Worm (Caenorhabditis elegans) whole organism, L4 larva: ENCODE measurements around the gene spp-27.

Experiments used
- D1046.2 ChIP-seq: fragments of 200-800 bp; sonication (Bioruptor generic); IDR thresholded peaks from 2 replicates; pipeline ENCODE4 v1.3.6; 2022; ENCODE audit warnings: missing genetic modification characterization, missing compliant biosample characterization
- F37D6.2 ChIP-seq: sonication (generic microtip); optimal IDR thresholded peaks from 2 replicates; lab custom pipeline; 2016; ENCODE audit warnings: mild to moderate bottlenecking, missing genetic modification characterization, missing compliant biosample characterization
- R02D3.7 ChIP-seq: fragments of 150-350 bp; sonication (generic microtip); optimal IDR thresholded peaks from 3 replicates; lab custom pipeline; 2014; ENCODE audit warnings: missing biosample characterization, missing genetic modification characterization
- Y5F2A.4 ChIP-seq: fragments of 200-800 bp; sonication (Bioruptor generic); optimal IDR thresholded peaks from 2 replicates; lab custom pipeline; 2018; ENCODE audit warnings: mild to moderate bottlenecking, missing genetic modification characterization, missing compliant biosample characterization
- aha-1 ChIP-seq: fragments of 150-350 bp; peaks from one replicate; lab custom pipeline; 2014; ENCODE audit warnings: missing biosample characterization, missing genetic modification characterization
- daf-16 ChIP-seq, 3 experiments: sonication (generic microtip); optimal IDR thresholded peaks; 2 replicates each; lab custom pipeline; 2016 to 2017; ENCODE audit warnings: missing genetic modification characterization in 3 of 3, missing genetic modification reagents in 3 of 3, mild to moderate bottlenecking in 2 of 3, missing compliant biosample characterization in 2 of 3, missing biosample characterization in 1 of 3, moderate library complexity in 1 of 3
- daf-8 ChIP-seq: fragments of 200-800 bp; sonication (Bioruptor generic); IDR thresholded peaks from 2 replicates; pipeline ENCODE4 v1.3.6; 2022; ENCODE audit warnings: missing genetic modification characterization, missing compliant biosample characterization
- dmd-6 ChIP-seq: fragments of 200-800 bp; sonication (Bioruptor generic); IDR thresholded peaks from 2 replicates; pipeline ENCODE4 v1.3.6; 2022; ENCODE audit warnings: missing genetic modification reagents, missing genetic modification characterization, missing compliant biosample characterization
- dve-1 ChIP-seq: sonication (generic microtip); optimal IDR thresholded peaks from 2 replicates; lab custom pipeline; 2017; ENCODE audit warnings: antibody characterized with exemption, mild to moderate bottlenecking, missing genetic modification characterization, missing compliant biosample characterization; ENCODE audit not compliant: insufficient read depth
- egl-43 ChIP-seq: fragments of 200-800 bp; sonication (Bioruptor generic); IDR thresholded peaks from 2 replicates; pipeline ENCODE4 v1.3.6; 2022; ENCODE audit warnings: missing genetic modification reagents, missing genetic modification characterization, missing compliant biosample characterization
- gei-8 ChIP-seq: fragments of 200-800 bp; sonication (Bioruptor generic); optimal IDR thresholded peaks from 2 replicates; lab custom pipeline; 2018; ENCODE audit warnings: mild to moderate bottlenecking, missing genetic modification characterization, missing compliant biosample characterization
- hlh-11 ChIP-seq: fragments of 200-800 bp; sonication (Bioruptor generic); optimal IDR thresholded peaks from 2 replicates; lab custom pipeline; 2018; ENCODE audit warnings: mild to moderate bottlenecking, missing genetic modification characterization, missing compliant biosample characterization
- hlh-30 ChIP-seq: sonication (generic microtip); optimal IDR thresholded peaks from 2 replicates; lab custom pipeline; 2017; ENCODE audit warnings: antibody characterized with exemption, mild to moderate bottlenecking, missing genetic modification characterization, missing compliant biosample characterization; ENCODE audit not compliant: insufficient read depth
- jun-1 ChIP-seq: fragments of 150-350 bp; optimal IDR thresholded peaks from 2 replicates; lab custom pipeline; 2014; ENCODE audit warnings: missing biosample characterization, missing genetic modification reagents, missing genetic modification characterization
- lin-1 ChIP-seq: fragments of 200-800 bp; sonication (Bioruptor generic); IDR thresholded peaks from 2 replicates; pipeline ENCODE4 v1.3.6; 2022; ENCODE audit warnings: missing genetic modification reagents, missing genetic modification characterization, missing compliant biosample characterization
- lin-29 ChIP-seq: fragments of 200-800 bp; sonication (Bioruptor generic); IDR thresholded peaks from 2 replicates; pipeline ENCODE4 v1.3.6; 2022; ENCODE audit warnings: missing genetic modification reagents, missing genetic modification characterization, missing compliant biosample characterization
- lin-38 ChIP-seq: fragments of 200-800 bp; sonication (Bioruptor generic); IDR thresholded peaks from 2 replicates; pipeline ENCODE4 v1.3.6; 2022; ENCODE audit warnings: missing genetic modification reagents, missing genetic modification characterization, missing compliant biosample characterization
- lin-39 ChIP-seq: fragments of 150-350 bp; optimal IDR thresholded peaks from 2 replicates; lab custom pipeline; 2014; ENCODE audit warnings: missing biosample characterization, missing genetic modification reagents, missing genetic modification characterization
- lsy-2 ChIP-seq, 2 experiments: fragments of 150-350 bp in 1 of 2; sonication (generic microtip) in 1 of 2; optimal IDR thresholded peaks; 2 replicates each; lab custom pipeline; 2014 to 2017; ENCODE audit warnings: missing biosample characterization in 2 of 2, missing genetic modification characterization in 2 of 2
- mxl-2 ChIP-seq: fragments of 200-800 bp; sonication (Bioruptor generic); conservative IDR thresholded peaks from 2 replicates; pipeline ENCODE4 v1.3.6; 2022; ENCODE audit warnings: missing genetic modification reagents, missing genetic modification characterization, missing compliant biosample characterization
- mxl-3 ChIP-seq: fragments of 200-800 bp; sonication (Bioruptor generic); optimal IDR thresholded peaks from 2 replicates; lab custom pipeline; 2018; ENCODE audit warnings: mild to moderate bottlenecking, missing genetic modification characterization, missing compliant biosample characterization
- nhr-25 ChIP-seq: sonication (generic microtip); optimal IDR thresholded peaks from 2 replicates; lab custom pipeline; 2017; ENCODE audit warnings: missing genetic modification characterization, mild to moderate bottlenecking, missing compliant biosample characterization, antibody characterized with exemption, moderate library complexity, borderline replicate concordance; ENCODE audit not compliant: insufficient read depth
- nhr-28 ChIP-seq: fragments of 150-350 bp; optimal IDR thresholded peaks from 2 replicates; lab custom pipeline; 2014; ENCODE audit warnings: missing biosample characterization, missing genetic modification characterization
- nhr-6 ChIP-seq: fragments of 150-350 bp; optimal IDR thresholded peaks from 2 replicates; lab custom pipeline; 2014; ENCODE audit warnings: missing biosample characterization, missing genetic modification characterization
- nhr-76 ChIP-seq: fragments of 150-350 bp; optimal IDR thresholded peaks from 2 replicates; lab custom pipeline; 2014; ENCODE audit warnings: missing biosample characterization, missing genetic modification characterization
- pha-4 ChIP-seq, 2 experiments: fragments of 150-350 bp in 1 of 2; fragments of 200-800 bp in 1 of 2; sonication (Bioruptor generic) in 1 of 2; IDR thresholded peaks in 1 of 2; optimal IDR thresholded peaks in 1 of 2; 2 replicates each; pipeline versions ENCODE4 v1.3.6 to Lab custom; 2014 to 2022; ENCODE audit warnings: missing genetic modification characterization in 2 of 2, missing genetic modification reagents in 2 of 2, missing biosample characterization in 1 of 2, missing compliant biosample characterization in 1 of 2
- php-3 ChIP-seq: fragments of 200-800 bp; sonication (Bioruptor generic); IDR thresholded peaks from 2 replicates; pipeline ENCODE4 v1.3.6; 2022; ENCODE audit warnings: missing genetic modification reagents, missing genetic modification characterization, missing compliant biosample characterization
- pqm-1 ChIP-seq: sonication (generic microtip); optimal IDR thresholded peaks from 2 replicates; lab custom pipeline; 2017; ENCODE audit warnings: missing biosample characterization, missing genetic modification characterization
- rbr-2 ChIP-seq: sonication (generic microtip); optimal IDR thresholded peaks from 2 replicates; lab custom pipeline; 2016; ENCODE audit warnings: missing genotype, missing genetic modification characterization, missing compliant biosample characterization
- set-16 ChIP-seq: fragments of 200-800 bp; sonication (Bioruptor generic); IDR thresholded peaks from 2 replicates; pipeline ENCODE4 v1.3.6; 2022; ENCODE audit warnings: missing genetic modification reagents, missing genetic modification characterization, missing compliant biosample characterization
- snpc-1.2 ChIP-seq: fragments of 200-800 bp; sonication (Bioruptor generic); IDR thresholded peaks from 2 replicates; pipeline ENCODE4 v1.3.6; 2022; ENCODE audit warnings: missing genetic modification reagents, missing genetic modification characterization, missing compliant biosample characterization
- spr-1 ChIP-seq: sonication (generic microtip); optimal IDR thresholded peaks from 2 replicates; lab custom pipeline; 2016; ENCODE audit warnings: mild to moderate bottlenecking, missing genetic modification characterization, missing compliant biosample characterization
- unc-62 ChIP-seq, 3 experiments: fragments of 150-350 bp in 1 of 3; sonication (generic microtip); optimal IDR thresholded peaks in 2 of 3; peaks in 1 of 3; 1 replicate in 1 of 3; 2 replicates in 2 of 3; lab custom pipeline; 2014 to 2017; ENCODE audit warnings: missing biosample characterization in 3 of 3, missing genetic modification characterization in 3 of 3, missing genetic modification reagents in 3 of 3, missing genotype in 1 of 3
- zfp-2 ChIP-seq: sonication (generic microtip); optimal IDR thresholded peaks from 2 replicates; lab custom pipeline; 2016; ENCODE audit warnings: mild to moderate bottlenecking, missing genetic modification characterization, missing compliant biosample characterization

spp-27 gene

ce11 chrV:6546450-6547171 lies 10.3 kb downstream of the spp-27 start, which contains the start of gene dre-1:
Gene dre-1 (minus strand): TSS chrV:6546500.
- peak; percentile 45 for TF ChIP-seq nhr-28 (tag; lab: Kevin White, UChicago)
- TF ChIP-seq daf-16 (GFP tag; optimal IDR thresholded peaks at IDR 0.05; lab: Kevin White, UChicago) = no peak
- TF ChIP-seq daf-16 (tag; optimal IDR thresholded peaks at IDR 0.05; lab: Kevin White, UChicago) = peak; percentile 26
- peak; percentile 37 for TF ChIP-seq pqm-1 (tag; lab: Kevin White, UChicago)
- no peak for TF ChIP-seq daf-8 (GFP tag; lab: Robert Waterston, UW)
- no peak for TF ChIP-seq lin-38 (GFP tag; lab: Robert Waterston, UW)
- peak; percentile 71 for TF ChIP-seq aha-1 (tag; lab: Kevin White, UChicago)
- TF ChIP-seq lin-39 (tag; lab: Kevin White, UChicago) = no peak
- TF ChIP-seq dmd-6 = 0 out of 2 replicates have a peak, but pooled peaks have one; percentile 18
- peak; percentile 11 for TF ChIP-seq hlh-30 (tag; lab: Kevin White, UChicago)
- TF ChIP-seq dve-1 (tag; lab: Kevin White, UChicago) = peak; percentile 62
- TF ChIP-seq gei-8 (GFP tag; lab: Kevin White, UChicago) = no peak
- peak; percentile 14 for TF ChIP-seq hlh-11 (tag; lab: Kevin White, UChicago)

- no peak for TF ChIP-seq daf-16 (GFP tag; optimal IDR thresholded peaks at IDR 0.05; lab: Kevin White, UChicago)
- TF ChIP-seq daf-16 (tag; optimal IDR thresholded peaks at IDR 0.05; lab: Kevin White, UChicago) = no peak
- peak; percentile 33 for TF ChIP-seq nhr-25 (tag; lab: Kevin White, UChicago)
- no peak for TF ChIP-seq aha-1 (tag; lab: Kevin White, UChicago)
- TF ChIP-seq php-3 (GFP tag; lab: Robert Waterston, UW) = no peak
- TF ChIP-seq mxl-2 (GFP tag; lab: Robert Waterston, UW) = no peak
- TF ChIP-seq hlh-30 (tag; lab: Kevin White, UChicago) = peak; percentile 51
- TF ChIP-seq mxl-3 (GFP tag; lab: Kevin White, UChicago) = peak; percentile 57
- TF ChIP-seq unc-62 (GFP tag; optimal IDR thresholded peaks at IDR 0.05 in 1 of 2; lab: Kevin White, UChicago) = peak in 1 of 2 experiments; percentile 78
- TF ChIP-seq unc-62 (tag; optimal IDR thresholded peaks at IDR 0.05; lab: Kevin White, UChicago) = no peak
- TF ChIP-seq D1046.2 = no peak
Observed at ce11 chrV:6544999-6545398, 11.9 kb downstream of the spp-27 start.

DNA sequence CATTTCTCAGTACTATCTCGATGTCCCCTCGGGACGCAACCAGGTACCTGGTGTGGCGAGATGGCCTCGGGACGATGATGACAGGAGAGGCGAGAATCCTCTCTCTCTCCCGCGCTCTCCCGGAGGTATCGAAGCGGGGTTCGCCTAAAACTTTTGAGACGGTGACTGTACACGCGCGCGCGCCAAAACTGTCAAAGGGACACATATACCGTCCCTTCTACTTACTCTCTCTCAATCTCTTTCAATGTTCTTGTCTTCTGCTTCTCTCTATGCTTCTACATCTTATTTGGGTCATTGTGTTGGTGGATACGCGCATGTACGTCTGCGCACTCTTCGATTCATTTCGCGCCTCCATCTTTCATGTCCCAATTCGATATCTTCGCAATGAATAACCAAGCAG lies 15.1 kb downstream of the spp-27 start:
- peak; percentile 72 for TF ChIP-seq aha-1 (tag; lab: Kevin White, UChicago)
- peak; percentile 46 for TF ChIP-seq hlh-11 (tag; lab: Kevin White, UChicago)
- no peak for TF ChIP-seq rbr-2
- no peak for TF ChIP-seq Y5F2A.4 (GFP tag; lab: Kevin White, UChicago)
- no peak for TF ChIP-seq F37D6.2 (tag; lab: Kevin White, UChicago)
- 0 out of 2 replicates have a peak, but pooled peaks have one; percentile 27 for TF ChIP-seq egl-43 (GFP tag; lab: Robert Waterston, UW)
- no peak for TF ChIP-seq dve-1 (tag; lab: Kevin White, UChicago)
- TF ChIP-seq R02D3.7 (tag; lab: Kevin White, UChicago) = no peak
- no peak for TF ChIP-seq lin-38 (GFP tag; lab: Robert Waterston, UW)
- TF ChIP-seq nhr-28 (tag; lab: Kevin White, UChicago) = no peak
- TF ChIP-seq unc-62 (GFP tag; optimal IDR thresholded peaks at IDR 0.05 in 1 of 2; lab: Kevin White, UChicago) = peak in 1 of 2 experiments; percentile 97
- no peak for TF ChIP-seq unc-62 (tag; optimal IDR thresholded peaks at IDR 0.05; lab: Kevin White, UChicago)
- no peak for TF ChIP-seq spr-1
- TF ChIP-seq set-16 (GFP tag; lab: Robert Waterston, UW) = peak; percentile 90
- TF ChIP-seq nhr-76 = no peak
- TF ChIP-seq lsy-2 (tag; optimal IDR thresholded peaks at IDR 0.05; lab: Kevin White, UChicago) = peak in 1 of 2 experiments; percentile 10
- TF ChIP-seq hlh-30 (tag; lab: Kevin White, UChicago) = peak; percentile 45
- TF ChIP-seq nhr-6 (tag; lab: Kevin White, UChicago) = no peak
- TF ChIP-seq snpc-1.2 = no peak
- no peak for TF ChIP-seq lin-1 (GFP tag; lab: Robert Waterston, UW)
- peak; percentile 66 for TF ChIP-seq mxl-3 (GFP tag; lab: Kevin White, UChicago)
- no peak for TF ChIP-seq jun-1 (tag; lab: Kevin White, UChicago)
- TF ChIP-seq pha-4 (GFP tag; IDR thresholded peaks at IDR 0.05; lab: Robert Waterston, UW) = no peak
- TF ChIP-seq pha-4 (tag; optimal IDR thresholded peaks at IDR 0.05; lab: Kevin White, UChicago) = no peak
- TF ChIP-seq lin-29 (GFP tag; lab: Robert Waterston, UW) = no peak
- TF ChIP-seq nhr-25 (tag; lab: Kevin White, UChicago) = peak; percentile 14
- no peak for TF ChIP-seq zfp-2 (tag; lab: Kevin White, UChicago)
